Worm (Caenorhabditis elegans): Measurements from ENCODE around the gene gon-4.

ce11 chrIV:10223723-10224122, 26.1 kb downstream of the gon-4 start, which contains the start of gene nas-12:
- TF ChIP-seq W03F9.2 (tag; optimal IDR thresholded peaks at IDR 0.05): no peak
- no peak for TF ChIP-seq him-1 (tag; optimal IDR thresholded peaks at IDR 0.05)
- no peak for TF ChIP-seq dao-5 (tag; optimal IDR thresholded peaks at IDR 0.05)

Data from whole organism, L4/young adult.